Fruit fly (Drosophila melanogaster) Kc167 (cell line): ENCODE measurements around the gene SP1029.

ENCODE experiments used
- Myc ChIP-seq: fragments of >200 bp; optimal IDR thresholded peaks from 2 replicates; lab custom pipeline; 2017; ENCODE audit warnings: missing external identifiers
- h ChIP-seq: fragments of >200 bp; optimal IDR thresholded peaks from 3 replicates; lab custom pipeline; 2018; ENCODE audit warnings: missing external identifiers
- insv ChIP-seq: fragments of >200 bp; optimal IDR thresholded peaks from 3 replicates; lab custom pipeline; 2018; ENCODE audit warnings: missing external identifiers
- psq ChIP-seq: fragments of >200 bp; optimal IDR thresholded peaks from 2 replicates; lab custom pipeline; 2017; ENCODE audit warnings: missing external identifiers

dm6 chr3R:29297080-29297479, 46.8 kb upstream of the SP1029 start, which contains the start of gene CG14506:
- TF ChIP-seq psq (lab: Kevin White, UChicago) (no peak), h (lab: Kevin White, UChicago) (no peak), insv (lab: Kevin White, UChicago) (no peak), Myc (lab: Kevin White, UChicago) (no peak)
